Fruit fly (Drosophila melanogaster) whole organism, embryonic: ENCODE results near the gene Wwox.

ENCODE experiments used
- Asciz ChIP-seq: fragments of 200-800 bp; sonication (Bioruptor generic); optimal IDR thresholded peaks from 2 replicates; lab custom pipeline; 2017; ENCODE audit warnings: missing biosample characterization, mild to moderate bottlenecking, missing genetic modification characterization, missing genetic modification reagents
- Atf-2 ChIP-seq: fragments of 200-800 bp; sonication (Bioruptor generic); optimal IDR thresholded peaks from 2 replicates; lab custom pipeline; 2016; ENCODE audit warnings: missing biosample characterization, missing genetic modification characterization
- B-H1 ChIP-seq: fragments of 200-800 bp; sonication (Bioruptor generic); IDR thresholded peaks from 3 replicates; pipeline ENCODE4 v1.3.6; 2022; ENCODE audit warnings: missing biosample characterization, missing genetic modification characterization
- CG1024 ChIP-seq: fragments of 200-800 bp; sonication (Bioruptor generic); IDR thresholded peaks from 2 replicates; pipeline ENCODE4 v1.3.6; 2022; ENCODE audit warnings: missing biosample characterization, missing genetic modification characterization
- CG10543 ChIP-seq: fragments of 200-800 bp; sonication (Bioruptor generic); optimal IDR thresholded peaks from 3 replicates; lab custom pipeline; 2017; ENCODE audit warnings: missing biosample characterization, mild to moderate bottlenecking, missing genetic modification characterization, moderate library complexity
- CG10565 ChIP-seq: fragments of 200-800 bp; sonication (Bioruptor generic); optimal IDR thresholded peaks from 3 replicates; lab custom pipeline; 2016; ENCODE audit warnings: missing biosample characterization, mild to moderate bottlenecking, missing genetic modification characterization
- CG11696 ChIP-seq: fragments of 200-800 bp; sonication (Bioruptor generic); IDR thresholded peaks from 2 replicates; pipeline ENCODE4 v1.3.6; 2022; ENCODE audit warnings: missing biosample characterization, missing genetic modification characterization
- CG12236 ChIP-seq: fragments of 200-800 bp; sonication (Bioruptor generic); optimal IDR thresholded peaks from 2 replicates; lab custom pipeline; 2016; ENCODE audit warnings: missing biosample characterization, missing genetic modification characterization
- CG12744 ChIP-seq: fragments of 200-800 bp; sonication (Bioruptor generic); optimal IDR thresholded peaks from 2 replicates; lab custom pipeline; 2016; ENCODE audit warnings: missing biosample characterization, missing genetic modification characterization
- CG13424 ChIP-seq: fragments of 200-800 bp; sonication (Bioruptor generic); optimal IDR thresholded peaks from 2 replicates; lab custom pipeline; 2019; ENCODE audit warnings: missing biosample characterization, mild to moderate bottlenecking, missing genetic modification characterization, moderate library complexity
- CG14441 ChIP-seq: fragments of 200-800 bp; sonication (Bioruptor generic); IDR thresholded peaks from 2 replicates; pipeline ENCODE4 v1.3.6; 2022; ENCODE audit warnings: missing biosample characterization, missing genetic modification characterization
- CG16863 ChIP-seq: fragments of 200-800 bp; sonication (Bioruptor generic); optimal IDR thresholded peaks from 3 replicates; lab custom pipeline; 2016; ENCODE audit warnings: missing biosample characterization, missing genetic modification characterization
- CG17385 ChIP-seq: fragments of 200-800 bp; sonication (Bioruptor generic); optimal IDR thresholded peaks from 3 replicates; lab custom pipeline; 2018; ENCODE audit warnings: missing biosample characterization, mild to moderate bottlenecking, missing genetic modification characterization
- CG18599 ChIP-seq: fragments of 200-800 bp; sonication (Bioruptor generic); optimal IDR thresholded peaks from 3 replicates; lab custom pipeline; 2017; ENCODE audit warnings: missing biosample characterization, missing genetic modification characterization, mild to moderate bottlenecking, moderate library complexity, missing genetic modification reagents
- CG30020 ChIP-seq: fragments of 200-800 bp; optimal IDR thresholded peaks from 2 replicates; lab custom pipeline; 2019; ENCODE audit warnings: missing biosample characterization, mild to moderate bottlenecking, missing genetic modification characterization, moderate library complexity
- CG30431 ChIP-seq: fragments of 200-800 bp; sonication (Bioruptor generic); optimal IDR thresholded peaks from 2 replicates; lab custom pipeline; 2017; ENCODE audit warnings: missing biosample characterization, missing genetic modification characterization
- CG31224 ChIP-seq: fragments of 200-800 bp; sonication (Bioruptor generic); IDR thresholded peaks from 2 replicates; pipeline ENCODE4 v1.3.6; 2022; ENCODE audit warnings: missing biosample characterization, missing genetic modification characterization
- CG31388 ChIP-seq: fragments of 200-800 bp; sonication (Bioruptor generic); optimal IDR thresholded peaks from 2 replicates; lab custom pipeline; 2016; ENCODE audit warnings: missing biosample characterization, missing genetic modification characterization
- CG3838 ChIP-seq: fragments of 200-800 bp; sonication (Bioruptor generic); optimal IDR thresholded peaks from 3 replicates; lab custom pipeline; 2016; ENCODE audit warnings: missing biosample characterization, missing genetic modification characterization
- CG3847 ChIP-seq: fragments of 200-800 bp; sonication (Bioruptor generic); IDR thresholded peaks from 2 replicates; pipeline ENCODE4 v1.3.6; 2022; ENCODE audit warnings: missing biosample characterization, missing genetic modification characterization
- CG4360 ChIP-seq: fragments of 200-800 bp; sonication (Bioruptor generic); IDR thresholded peaks from 2 replicates; pipeline ENCODE4 v1.3.6; 2022; ENCODE audit warnings: missing biosample characterization, missing genetic modification characterization
- CG7372 ChIP-seq: fragments of 200-800 bp; sonication (Bioruptor generic); IDR thresholded peaks from 2 replicates; pipeline ENCODE4 v1.3.6; 2022; ENCODE audit warnings: missing biosample characterization, missing genetic modification characterization
- CG8290 ChIP-seq, 3 experiments: fragments of 200-800 bp; sonication (Bioruptor generic); optimal IDR thresholded peaks; 2 replicates each; lab custom pipeline; 2016 to 2019; ENCODE audit warnings: missing biosample characterization in 3 of 3, missing genetic modification characterization in 3 of 3, mild to moderate bottlenecking in 2 of 3, moderate library complexity in 1 of 3
- CG8924 ChIP-seq: fragments of 200-800 bp; optimal IDR thresholded peaks from 3 replicates; lab custom pipeline; 2019; ENCODE audit warnings: missing biosample characterization, mild to moderate bottlenecking, missing genetic modification characterization, moderate library complexity
- CG9437 ChIP-seq: fragments of 200-800 bp; sonication (Bioruptor generic); optimal IDR thresholded peaks from 2 replicates; lab custom pipeline; 2018; ENCODE audit warnings: missing biosample characterization, mild to moderate bottlenecking, missing genetic modification characterization
- Dbx ChIP-seq: fragments of 200-800 bp; sonication (Bioruptor generic); IDR thresholded peaks from 3 replicates; pipeline ENCODE4 v1.3.6; 2022; ENCODE audit warnings: missing biosample characterization, missing genetic modification characterization
- Dip3 ChIP-seq: fragments of 200-800 bp; sonication (Bioruptor generic); optimal IDR thresholded peaks from 3 replicates; lab custom pipeline; 2016; ENCODE audit warnings: missing biosample characterization, missing genetic modification characterization
- ERR ChIP-seq: fragments of 200-800 bp; sonication (Bioruptor generic); optimal IDR thresholded peaks from 2 replicates; lab custom pipeline; 2016; ENCODE audit warnings: missing biosample characterization, missing genetic modification characterization
- Fer1 ChIP-seq: fragments of 200-800 bp; sonication (Bioruptor generic); optimal IDR thresholded peaks from 2 replicates; lab custom pipeline; 2017; ENCODE audit warnings: missing biosample characterization, mild to moderate bottlenecking, missing genetic modification characterization
- Fer2 ChIP-seq: fragments of 200-800 bp; sonication (Bioruptor generic); optimal IDR thresholded peaks from 2 replicates; lab custom pipeline; 2018; ENCODE audit warnings: missing biosample characterization, mild to moderate bottlenecking, missing genetic modification characterization, moderate library complexity
- Gsc ChIP-seq: fragments of 200-800 bp; sonication (Bioruptor generic); IDR thresholded peaks from 2 replicates; pipeline ENCODE4 v1.3.6; 2022; ENCODE audit warnings: missing biosample characterization, missing genetic modification characterization
- Hr78 ChIP-seq, 2 experiments: fragments of 200-800 bp in 1 of 2; fragments of >200 bp in 1 of 2; sonication (Bioruptor generic) in 1 of 2; optimal IDR thresholded peaks; 2 replicates each; lab custom pipeline; 2017 to 2019; ENCODE audit warnings: missing biosample characterization in 2 of 2, missing genetic modification characterization in 2 of 2, mild to moderate bottlenecking in 1 of 2, moderate library complexity in 1 of 2
- Jarid2 ChIP-seq: fragments of 200-800 bp; sonication (Bioruptor generic); optimal IDR thresholded peaks from 3 replicates; lab custom pipeline; 2017; ENCODE audit warnings: mild to moderate bottlenecking, missing biosample characterization, missing genetic modification reagents, missing genetic modification characterization
- Mrtf ChIP-seq: fragments of 200-800 bp; sonication (Bioruptor generic); IDR thresholded peaks from 3 replicates; pipeline ENCODE4 v1.3.6; 2022; ENCODE audit warnings: missing biosample characterization, missing genetic modification characterization
- Sin3A ChIP-seq: fragments of >200 bp; optimal IDR thresholded peaks from 2 replicates; lab custom pipeline; 2018
- Tbp ChIP-seq: fragments of >200 bp; optimal IDR thresholded peaks from 2 replicates; lab custom pipeline; 2018; ENCODE audit warnings: missing biosample characterization, missing genetic modification characterization
- ab ChIP-seq: fragments of 200-800 bp; sonication (Bioruptor generic); optimal IDR thresholded peaks from 2 replicates; lab custom pipeline; 2016; ENCODE audit warnings: missing biosample characterization, missing genetic modification characterization
- amos ChIP-seq: fragments of 200-800 bp; sonication (Bioruptor generic); IDR thresholded peaks from 2 replicates; pipeline ENCODE4 v1.3.6; 2022; ENCODE audit warnings: missing biosample characterization, missing genetic modification characterization; ENCODE audit not compliant: partially characterized antibody
- ato ChIP-seq: fragments of 200-800 bp; sonication (Bioruptor generic); IDR thresholded peaks from 2 replicates; pipeline ENCODE4 v1.3.6; 2022; ENCODE audit warnings: missing biosample characterization, missing genetic modification characterization; ENCODE audit not compliant: partially characterized antibody
- az2 ChIP-seq: fragments of 200-800 bp; sonication (Bioruptor generic); optimal IDR thresholded peaks from 3 replicates; lab custom pipeline; 2016; ENCODE audit warnings: missing biosample characterization, missing genetic modification characterization
- bowl ChIP-seq: fragments of 200-800 bp; sonication (Bioruptor generic); IDR thresholded peaks from 2 replicates; pipeline ENCODE4 v1.3.6; 2022; ENCODE audit warnings: missing biosample characterization, missing genetic modification characterization
- br ChIP-seq: fragments of >200 bp; optimal IDR thresholded peaks from 2 replicates; lab custom pipeline; 2017
- cas ChIP-seq: fragments of 200-800 bp; sonication (Bioruptor generic); IDR thresholded peaks from 2 replicates; pipeline ENCODE4 v1.3.6; 2022; ENCODE audit warnings: missing biosample characterization, missing genetic modification characterization
- eve ChIP-seq, 2 experiments: fragments of >200 bp; optimal IDR thresholded peaks; 2 replicates each; lab custom pipeline; 2017; ENCODE audit warnings: missing biosample characterization in 2 of 2, missing genetic modification characterization in 2 of 2
- her ChIP-seq: fragments of 200-800 bp; sonication (Bioruptor generic); optimal IDR thresholded peaks from 2 replicates; lab custom pipeline; 2016; ENCODE audit warnings: missing biosample characterization, missing genetic modification characterization
- ind ChIP-seq: fragments of 200-800 bp; sonication (Bioruptor generic); optimal IDR thresholded peaks from 3 replicates; lab custom pipeline; 2016; ENCODE audit warnings: missing biosample characterization, missing genetic modification characterization
- kah ChIP-seq: fragments of 200-800 bp; sonication (Bioruptor generic); optimal IDR thresholded peaks from 2 replicates; lab custom pipeline; 2018; ENCODE audit warnings: missing biosample characterization, mild to moderate bottlenecking, missing genetic modification characterization
- rib ChIP-seq: fragments of 200-800 bp; sonication (Bioruptor generic); IDR thresholded peaks from 2 replicates; pipeline ENCODE4 v1.3.6; 2022; ENCODE audit warnings: missing biosample characterization, missing genetic modification characterization
- row ChIP-seq: fragments of 200-800 bp; sonication (Bioruptor generic); IDR thresholded peaks from 3 replicates; pipeline ENCODE4 v1.3.6; 2022; ENCODE audit warnings: missing biosample characterization, missing genetic modification characterization
- slbo ChIP-seq: fragments of 200-800 bp; sonication (Bioruptor generic); IDR thresholded peaks from 2 replicates; pipeline ENCODE4 v1.3.6; 2022; ENCODE audit warnings: missing biosample characterization, missing genetic modification characterization
- sna ChIP-seq: fragments of 200-800 bp; sonication (Bioruptor generic); IDR thresholded peaks from 2 replicates; pipeline ENCODE4 v1.3.6; 2022; ENCODE audit warnings: missing biosample characterization, missing genetic modification characterization; ENCODE audit not compliant: partially characterized antibody
- tx ChIP-seq: fragments of 200-800 bp; sonication (Bioruptor generic); optimal IDR thresholded peaks from 2 replicates; lab custom pipeline; 2016; ENCODE audit warnings: missing biosample characterization, missing genetic modification characterization

Wwox gene

dm6 chr2L:8030693-8031210 is 26.7 kb upstream of the Wwox start, which contains the start of gene Cka (continued):
- no peak for TF ChIP-seq kah (GFP tag; lab: Kevin White, UChicago)
- no peak for TF ChIP-seq Hr78 (GFP tag; optimal IDR thresholded peaks at IDR 0.05; lab: Kevin White, UChicago)
- no peak for TF ChIP-seq B-H1 (GFP tag; lab: Robert Waterston, UW)
- peak; percentile 40 for TF ChIP-seq CG30020 (tag; lab: Kevin White, UChicago)
- no peak for TF ChIP-seq bowl
- TF ChIP-seq CG3847 (GFP tag; lab: Robert Waterston, UW), result no peak
- peak; percentile 18 for TF ChIP-seq CG13424 (tag; lab: Kevin White, UChicago)
- TF ChIP-seq eve (GFP tag; optimal IDR thresholded peaks at IDR 0.05; lab: Kevin White, UChicago), result no peak
- TF ChIP-seq CG14441 (GFP tag; lab: Robert Waterston, UW), result no peak
- no peak for TF ChIP-seq CG8290 (GFP tag; optimal IDR thresholded peaks at IDR 0.05; lab: Kevin White, UChicago)
- TF ChIP-seq CG8290 (tag; optimal IDR thresholded peaks at IDR 0.05; lab: Kevin White, UChicago), result peak in 1 of 2 experiments; percentile 68
- no peak for TF ChIP-seq Tbp (GFP tag; lab: Kevin White, UChicago)
- TF ChIP-seq CG1024, result no peak
- TF ChIP-seq CG16863 (GFP tag; lab: Kevin White, UChicago), result no peak
- 0 out of 3 replicates have a peak, but pooled peaks have one; percentile 18 for TF ChIP-seq Dbx (GFP tag; lab: Robert Waterston, UW)
- TF ChIP-seq CG10543 (GFP tag; lab: Kevin White, UChicago), result peak; percentile 71
- no peak for TF ChIP-seq CG12236 (GFP tag; lab: Kevin White, UChicago)
- TF ChIP-seq slbo (GFP tag; lab: Robert Waterston, UW), result 0 out of 2 replicates have a peak, but pooled peaks have one; percentile 30
- TF ChIP-seq sna (GFP tag; lab: Robert Waterston, UW), result no peak
- no peak for TF ChIP-seq CG3838 (GFP tag; lab: Kevin White, UChicago)
- TF ChIP-seq amos (GFP tag; lab: Robert Waterston, UW), result peak; percentile 29; the same call in 1 of the 2 replicates
- TF ChIP-seq row, result no peak
- TF ChIP-seq CG31224 (GFP tag; lab: Robert Waterston, UW), result no peak
- TF ChIP-seq CG11696 (GFP tag; lab: Robert Waterston, UW), result no peak
- no peak for TF ChIP-seq Gsc (GFP tag; lab: Robert Waterston, UW)
- no peak for TF ChIP-seq ato
- no peak for TF ChIP-seq cas (GFP tag; lab: Robert Waterston, UW)
- no peak for TF ChIP-seq ERR (GFP tag; lab: Kevin White, UChicago)
- no peak for TF ChIP-seq br
- no peak for TF ChIP-seq CG17385
- TF ChIP-seq ind, result no peak
- no peak for TF ChIP-seq ab (GFP tag; lab: Kevin White, UChicago)
- TF ChIP-seq CG18599 (GFP tag; lab: Kevin White, UChicago), result peak; percentile 43
- TF ChIP-seq Sin3A (lab: Kevin White, UChicago), result peak; percentile 46
- peak; percentile 69 for TF ChIP-seq rib (GFP tag; lab: Robert Waterston, UW)
- no peak for TF ChIP-seq CG9437
- no peak for TF ChIP-seq CG10565 (GFP tag; lab: Kevin White, UChicago)
- no peak for TF ChIP-seq Dip3
- TF ChIP-seq tx, result no peak
- TF ChIP-seq CG4360 (GFP tag; lab: Robert Waterston, UW), result no peak
- no peak for TF ChIP-seq Fer2 (tag; lab: Kevin White, UChicago)
- peak; percentile 32 for TF ChIP-seq CG8924
- TF ChIP-seq CG7372 (GFP tag; lab: Robert Waterston, UW), result 0 out of 2 replicates have a peak, but pooled peaks have one; percentile 35
- TF ChIP-seq CG30431 (GFP tag; lab: Kevin White, UChicago), result no peak
- TF ChIP-seq her (GFP tag; lab: Kevin White, UChicago), result no peak
- no peak for TF ChIP-seq Asciz (GFP tag; lab: Kevin White, UChicago)
- no peak for TF ChIP-seq az2 (GFP tag; lab: Kevin White, UChicago)
- TF ChIP-seq Fer1 (GFP tag; lab: Kevin White, UChicago), result peak; percentile 43
- no peak for TF ChIP-seq CG12744 (GFP tag; lab: Kevin White, UChicago)
- TF ChIP-seq Mrtf, result no peak
- TF ChIP-seq CG31388, result no peak
- TF ChIP-seq Atf-2 (GFP tag; lab: Kevin White, UChicago), result no peak
- TF ChIP-seq Jarid2 (GFP tag; lab: Kevin White, UChicago), result no peak
